Fruit fly (Drosophila melanogaster): Measurements from ENCODE around the gene CG14841.

The CG14841 gene

DNA sequence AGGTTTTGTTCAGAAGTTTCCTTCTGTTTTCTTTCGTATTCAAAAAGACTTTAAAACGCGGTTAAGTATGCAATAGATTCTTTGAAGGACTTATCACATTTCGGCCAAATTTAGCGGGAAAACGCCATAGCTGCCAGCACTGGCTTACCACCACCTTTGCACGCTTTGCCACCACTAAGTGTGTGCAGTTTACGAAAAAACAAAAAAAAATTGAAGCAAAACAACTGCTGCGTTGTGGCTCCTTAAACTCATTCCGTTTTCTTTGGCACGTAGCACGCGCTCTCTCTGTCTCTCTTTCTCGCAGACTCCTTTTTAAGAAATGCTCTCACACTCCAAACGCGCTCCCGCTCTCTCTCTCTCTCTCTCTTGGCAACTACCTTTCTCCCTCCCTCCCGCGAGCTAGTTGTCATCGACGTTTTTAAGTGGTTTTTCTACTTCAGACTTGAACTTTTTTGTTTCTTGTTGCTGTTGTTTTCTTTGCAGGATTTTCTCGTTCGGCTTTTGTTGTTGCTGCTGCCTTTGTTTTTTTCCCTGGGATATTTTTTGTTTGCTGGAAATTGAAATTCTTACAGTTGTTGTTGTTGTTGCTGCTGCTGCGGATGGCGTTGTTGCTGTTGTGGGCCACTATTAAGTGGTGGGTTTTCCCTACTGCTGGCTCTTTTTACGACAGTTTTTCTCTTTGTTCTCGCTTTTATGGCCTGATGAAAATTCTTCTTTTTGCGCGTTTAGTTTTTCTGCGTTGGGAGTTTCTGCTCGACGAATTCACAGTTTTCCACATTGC is 16.5 kb upstream of the CG14841 start (continued):
- TF ChIP-seq bigmax (GFP tag; optimal IDR thresholded peaks at IDR 0.05) (no peak), cato (GFP tag; optimal IDR thresholded peaks at IDR 0.05; ENCODE audit: borderline replicate concordance) (no peak), ttk (GFP tag; IDR thresholded peaks at IDR 0.05) (no peak), Poxn (GFP tag; IDR thresholded peaks at IDR 0.05) (no peak), Rx (GFP tag; IDR thresholded peaks at IDR 0.05) (no peak), CG13287 (GFP tag; IDR thresholded peaks at IDR 0.05; ENCODE audit: partially characterized antibody) (no peak), bab2 (GFP tag; optimal IDR thresholded peaks at IDR 0.05) (no peak), yki (optimal IDR thresholded peaks at IDR 0.05) (peak; percentile 86), CG4360 (GFP tag; IDR thresholded peaks at IDR 0.05) (peak; percentile 98), CG7357 (GFP tag; IDR thresholded peaks at IDR 0.05) (no peak), grau (tag; optimal IDR thresholded peaks at IDR 0.05) (no peak), CG8924 (tag; optimal IDR thresholded peaks at IDR 0.05) (no peak), sug (tag; optimal IDR thresholded peaks at IDR 0.05) (no peak), CG15011 (GFP tag; optimal IDR thresholded peaks at IDR 0.05) (no peak), CG15269 (tag; optimal IDR thresholded peaks at IDR 0.05) (no peak), grn (GFP tag; optimal IDR thresholded peaks at IDR 0.05) (no peak), Rfx (GFP tag; IDR thresholded peaks at IDR 0.05) (peak; percentile 38), fd102C (GFP tag; optimal IDR thresholded peaks at IDR 0.05) (no peak), CG13296 (GFP tag; optimal IDR thresholded peaks at IDR 0.05) (no peak), pum (GFP tag; optimal IDR thresholded peaks at IDR 0.05) (no peak), CG1603 (tag; optimal IDR thresholded peaks at IDR 0.05) (peak; percentile 12), CG16779 (GFP tag; IDR thresholded peaks at IDR 0.05) (no peak), Lpt (GFP tag; optimal IDR thresholded peaks at IDR 0.05) (peak; percentile 7), zen2 (GFP tag; IDR thresholded peaks at IDR 0.05; ENCODE audit: partially characterized antibody) (no peak), h (optimal IDR thresholded peaks at IDR 0.05) (no peak), unpg (GFP tag; optimal IDR thresholded peaks at IDR 0.05) (peak; percentile 27), CG4730 (GFP tag; IDR thresholded peaks at IDR 0.05) (no peak), CG12155 (GFP tag; optimal IDR thresholded peaks at IDR 0.05) (no peak), CG2889 (GFP tag; IDR thresholded peaks at IDR 0.05) (no peak), pnt (GFP tag; optimal IDR thresholded peaks at IDR 0.05) (no peak), Hmr (GFP tag; optimal IDR thresholded peaks at IDR 0.05) (no peak), CG2129 (GFP tag; IDR thresholded peaks at IDR 0.05; ENCODE audit: partially characterized antibody) (no peak), eyg (GFP tag; optimal IDR thresholded peaks at IDR 0.05) (no peak), CG18476 (GFP tag; optimal IDR thresholded peaks at IDR 0.05) (no peak), CG7839 (tag; optimal IDR thresholded peaks at IDR 0.05) (no peak), danr (GFP tag; IDR thresholded peaks at IDR 0.05) (no peak)

DNA sequence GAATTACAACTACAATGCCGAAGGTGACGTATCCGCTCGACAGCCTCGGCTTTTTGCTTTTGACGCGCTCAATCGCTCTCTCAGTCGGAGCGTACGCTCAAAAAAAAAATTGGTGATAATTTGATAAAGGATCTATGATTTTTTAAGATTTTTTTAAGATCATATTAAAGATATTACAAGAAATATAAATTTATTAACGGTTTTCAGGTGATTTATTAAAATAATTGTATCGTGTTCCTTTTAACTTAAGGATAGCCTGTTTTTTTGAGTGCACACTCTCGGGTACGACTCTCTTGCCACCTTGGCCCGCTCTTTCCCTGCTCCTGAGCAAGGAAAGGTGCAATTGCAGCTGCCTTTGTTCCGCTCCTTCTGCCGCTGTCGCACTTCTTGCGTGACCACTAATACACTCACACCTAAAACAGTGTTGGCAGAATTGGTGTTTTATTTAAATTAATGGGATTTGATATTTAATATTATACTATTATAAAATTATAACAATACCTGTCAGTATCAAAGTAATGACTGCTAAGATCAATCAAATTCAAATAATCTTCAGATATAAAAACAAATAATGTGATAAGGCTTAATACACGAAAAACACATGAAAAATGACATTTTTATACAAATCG is 15.8 kb upstream of the CG14841 start:
- TF ChIP-seq croc (GFP tag; conservative IDR thresholded peaks at IDR 0.05) (peak; percentile 73), CG17361 (GFP tag; IDR thresholded peaks at IDR 0.05) (peak; percentile 87), Scr (GFP tag; IDR thresholded peaks at IDR 0.05; ENCODE audit: partially characterized antibody) (no peak), aop (GFP tag; IDR thresholded peaks at IDR 0.05) (no peak), CG42726 (GFP tag; IDR thresholded peaks at IDR 0.05; ENCODE audit: partially characterized antibody) (no peak), cad (GFP tag; optimal IDR thresholded peaks at IDR 0.05) (no peak), CG10462 (GFP tag; optimal IDR thresholded peaks at IDR 0.05) (peak; percentile 72), pros (GFP tag; optimal IDR thresholded peaks at IDR 0.05) (no peak), fd102C (GFP tag; optimal IDR thresholded peaks at IDR 0.05) (peak; percentile 94), CG14050 (GFP tag; IDR thresholded peaks at IDR 0.05) (peak; percentile 80), CG9609 (GFP tag; optimal IDR thresholded peaks at IDR 0.05) (no peak), lilli (GFP tag; optimal IDR thresholded peaks at IDR 0.05) (no peak), CG8089 (GFP tag; optimal IDR thresholded peaks at IDR 0.05) (no peak), ac (GFP tag; optimal IDR thresholded peaks at IDR 0.05) (peak; percentile 96), rib (GFP tag; IDR thresholded peaks at IDR 0.05) (no peak), CG17328 (GFP tag; IDR thresholded peaks at IDR 0.05) (peak; percentile 91), CG34376 (GFP tag; optimal IDR thresholded peaks at IDR 0.05) (peak; percentile 48)

All from whole organism, embryonic.